Fruit fly (Drosophila melanogaster) whole organism, embryonic: ENCODE results near the gene CG32668.

ENCODE experiments used
- Abd-B ChIP-seq: fragments of 200-800 bp; sonication (Bioruptor generic); optimal IDR thresholded peaks from 2 replicates; lab custom pipeline; 2018; ENCODE audit warnings: missing biosample characterization, mild to moderate bottlenecking, missing genetic modification characterization, moderate library complexity
- Asciz ChIP-seq: fragments of 200-800 bp; sonication (Bioruptor generic); optimal IDR thresholded peaks from 2 replicates; lab custom pipeline; 2017; ENCODE audit warnings: missing biosample characterization, mild to moderate bottlenecking, missing genetic modification characterization, missing genetic modification reagents
- Atf-2 ChIP-seq: fragments of 200-800 bp; sonication (Bioruptor generic); optimal IDR thresholded peaks from 2 replicates; lab custom pipeline; 2016; ENCODE audit warnings: missing biosample characterization, missing genetic modification characterization
- CG10274 ChIP-seq: fragments of 200-800 bp; sonication (Bioruptor generic); optimal IDR thresholded peaks from 3 replicates; lab custom pipeline; 2017; ENCODE audit warnings: missing biosample characterization, mild to moderate bottlenecking, missing genetic modification characterization
- CG10366 ChIP-seq: fragments of 200-800 bp; sonication (Bioruptor generic); IDR thresholded peaks from 2 replicates; pipeline ENCODE4 v1.3.6; 2022; ENCODE audit warnings: missing biosample characterization, missing genetic modification characterization
- CG10543 ChIP-seq: fragments of 200-800 bp; sonication (Bioruptor generic); optimal IDR thresholded peaks from 3 replicates; lab custom pipeline; 2017; ENCODE audit warnings: missing biosample characterization, mild to moderate bottlenecking, missing genetic modification characterization, moderate library complexity
- CG11560 ChIP-seq: fragments of 200-800 bp; sonication (Bioruptor generic); IDR thresholded peaks from 3 replicates; pipeline ENCODE4 v1.3.6; 2022; ENCODE audit warnings: missing biosample characterization, missing genetic modification characterization
- CG12299 ChIP-seq: fragments of 200-800 bp; sonication (Bioruptor generic); optimal IDR thresholded peaks from 2 replicates; lab custom pipeline; 2018; ENCODE audit warnings: missing biosample characterization, mild to moderate bottlenecking, missing genetic modification characterization
- CG13775 ChIP-seq: fragments of 200-800 bp; sonication (Bioruptor generic); optimal IDR thresholded peaks from 3 replicates; lab custom pipeline; 2017; ENCODE audit warnings: missing biosample characterization, mild to moderate bottlenecking, missing genetic modification characterization
- CG14710 ChIP-seq: fragments of 200-800 bp; sonication (Bioruptor generic); optimal IDR thresholded peaks from 3 replicates; lab custom pipeline; 2019; ENCODE audit warnings: missing biosample characterization, mild to moderate bottlenecking, missing genetic modification characterization, moderate library complexity
- CG16815 ChIP-seq: fragments of 200-800 bp; sonication (Bioruptor generic); optimal IDR thresholded peaks from 3 replicates; lab custom pipeline; 2017; ENCODE audit warnings: missing biosample characterization, mild to moderate bottlenecking, missing genetic modification characterization
- CG17802 ChIP-seq: fragments of 200-800 bp; sonication (Bioruptor generic); optimal IDR thresholded peaks from 2 replicates; lab custom pipeline; 2018; ENCODE audit warnings: missing biosample characterization, mild to moderate bottlenecking, missing genetic modification characterization, moderate library complexity
- CG18764 ChIP-seq: fragments of 200-800 bp; sonication (Bioruptor generic); optimal IDR thresholded peaks from 3 replicates; lab custom pipeline; 2016; ENCODE audit warnings: missing biosample characterization, missing genetic modification characterization
- CG30431 ChIP-seq: fragments of 200-800 bp; sonication (Bioruptor generic); optimal IDR thresholded peaks from 2 replicates; lab custom pipeline; 2017; ENCODE audit warnings: missing biosample characterization, missing genetic modification characterization
- CG3407 ChIP-seq: fragments of 200-800 bp; sonication (Bioruptor generic); optimal IDR thresholded peaks from 2 replicates; lab custom pipeline; 2018; ENCODE audit warnings: missing biosample characterization, mild to moderate bottlenecking, missing genetic modification characterization
- CG3847 ChIP-seq: fragments of 200-800 bp; sonication (Bioruptor generic); IDR thresholded peaks from 2 replicates; pipeline ENCODE4 v1.3.6; 2022; ENCODE audit warnings: missing biosample characterization, missing genetic modification characterization
- CG4617 ChIP-seq: fragments of 200-800 bp; sonication (Bioruptor generic); optimal IDR thresholded peaks from 3 replicates; lab custom pipeline; 2016; ENCODE audit warnings: missing biosample characterization, missing genetic modification characterization, borderline replicate concordance
- CG5953 ChIP-seq: fragments of 200-800 bp; sonication (Bioruptor generic); IDR thresholded peaks from 2 replicates; pipeline ENCODE4 v1.3.6; 2022; ENCODE audit warnings: missing biosample characterization, missing genetic modification characterization
- CG6175 ChIP-seq: fragments of 200-800 bp; sonication (Bioruptor generic); IDR thresholded peaks from 3 replicates; pipeline ENCODE4 v1.3.6; 2022; ENCODE audit warnings: missing biosample characterization, missing genetic modification characterization
- CG7786 ChIP-seq: fragments of 200-800 bp; sonication (Bioruptor generic); optimal IDR thresholded peaks from 2 replicates; lab custom pipeline; 2016; ENCODE audit warnings: missing biosample characterization, missing genetic modification characterization
- CG9932 ChIP-seq: fragments of 200-800 bp; sonication (Bioruptor generic); IDR thresholded peaks from 2 replicates; pipeline ENCODE4 v1.3.6; 2022; ENCODE audit warnings: missing biosample characterization, missing genetic modification characterization
- CHES-1-like ChIP-seq: fragments of 200-800 bp; sonication (Bioruptor generic); optimal IDR thresholded peaks from 2 replicates; lab custom pipeline; 2016; ENCODE audit warnings: missing biosample characterization, missing genetic modification characterization
- Dip3 ChIP-seq: fragments of 200-800 bp; sonication (Bioruptor generic); optimal IDR thresholded peaks from 3 replicates; lab custom pipeline; 2016; ENCODE audit warnings: missing biosample characterization, missing genetic modification characterization
- H2.0 ChIP-seq: fragments of 200-800 bp; sonication (Bioruptor generic); IDR thresholded peaks from 2 replicates; pipeline ENCODE4 v1.3.6; 2022; ENCODE audit warnings: missing biosample characterization, missing genetic modification characterization
- Nf-YC ChIP-seq: fragments of 200-800 bp; optimal IDR thresholded peaks from 3 replicates; lab custom pipeline; 2019; ENCODE audit warnings: missing biosample characterization, mild to moderate bottlenecking, missing genetic modification characterization, moderate library complexity
- Sry-β ChIP-seq: fragments of 200-800 bp; sonication (Bioruptor generic); optimal IDR thresholded peaks from 2 replicates; lab custom pipeline; 2018; ENCODE audit warnings: missing biosample characterization, mild to moderate bottlenecking, missing genetic modification characterization, moderate library complexity
- ab ChIP-seq: fragments of 200-800 bp; sonication (Bioruptor generic); optimal IDR thresholded peaks from 2 replicates; lab custom pipeline; 2016; ENCODE audit warnings: missing biosample characterization, missing genetic modification characterization
- ato ChIP-seq: fragments of 200-800 bp; sonication (Bioruptor generic); IDR thresholded peaks from 2 replicates; pipeline ENCODE4 v1.3.6; 2022; ENCODE audit warnings: missing biosample characterization, missing genetic modification characterization; ENCODE audit not compliant: partially characterized antibody
- cato ChIP-seq: fragments of 200-800 bp; sonication (Bioruptor generic); optimal IDR thresholded peaks from 2 replicates; lab custom pipeline; 2016; ENCODE audit warnings: missing biosample characterization, missing genetic modification characterization, borderline replicate concordance
- cg ChIP-seq: fragments of 200-800 bp; sonication (Bioruptor generic); optimal IDR thresholded peaks from 3 replicates; lab custom pipeline; 2019; ENCODE audit warnings: missing biosample characterization, mild to moderate bottlenecking, missing genetic modification characterization, moderate library complexity
- chm ChIP-seq: fragments of 200-800 bp; sonication (Bioruptor generic); IDR thresholded peaks from 2 replicates; pipeline ENCODE4 v1.3.6; 2022; ENCODE audit warnings: missing biosample characterization, missing genetic modification characterization
- dysf ChIP-seq: fragments of 200-800 bp; sonication (Bioruptor generic); IDR thresholded peaks from 3 replicates; pipeline ENCODE4 v1.3.6; 2022; ENCODE audit warnings: missing biosample characterization, missing genetic modification characterization
- eyg ChIP-seq: fragments of 200-800 bp; sonication (Bioruptor generic); optimal IDR thresholded peaks from 3 replicates; lab custom pipeline; 2016; ENCODE audit warnings: missing biosample characterization, missing genetic modification characterization
- fd64A ChIP-seq: fragments of 200-800 bp; sonication (Bioruptor generic); optimal IDR thresholded peaks from 3 replicates; lab custom pipeline; 2018; ENCODE audit warnings: missing biosample characterization, mild to moderate bottlenecking, missing genetic modification characterization
- insv ChIP-seq, 2 experiments: fragments of 200-800 bp; sonication (Bioruptor generic); optimal IDR thresholded peaks; 3 replicates each; lab custom pipeline; 2016 to 2018; ENCODE audit warnings: missing biosample characterization in 2 of 2, missing genetic modification characterization in 2 of 2
- kah ChIP-seq: fragments of 200-800 bp; sonication (Bioruptor generic); optimal IDR thresholded peaks from 2 replicates; lab custom pipeline; 2018; ENCODE audit warnings: missing biosample characterization, mild to moderate bottlenecking, missing genetic modification characterization
- kay ChIP-seq: fragments of 200-800 bp; sonication (Bioruptor generic); optimal IDR thresholded peaks from 2 replicates; lab custom pipeline; 2016; ENCODE audit warnings: missing biosample characterization, missing genetic modification characterization
- lilli ChIP-seq: fragments of 200-800 bp; sonication (Bioruptor generic); optimal IDR thresholded peaks from 3 replicates; lab custom pipeline; 2016; ENCODE audit warnings: missing biosample characterization, missing genetic modification characterization
- nom ChIP-seq: fragments of 200-800 bp; sonication (Bioruptor generic); optimal IDR thresholded peaks from 2 replicates; lab custom pipeline; 2017; ENCODE audit warnings: missing biosample characterization, missing genetic modification characterization, mild to moderate bottlenecking, moderate library complexity, missing genetic modification reagents
- onecut ChIP-seq: fragments of 200-800 bp; sonication (Bioruptor generic); IDR thresholded peaks from 2 replicates; pipeline ENCODE4 v1.3.6; 2022; ENCODE audit warnings: missing biosample characterization, missing genetic modification characterization
- slbo ChIP-seq: fragments of 200-800 bp; sonication (Bioruptor generic); IDR thresholded peaks from 2 replicates; pipeline ENCODE4 v1.3.6; 2022; ENCODE audit warnings: missing biosample characterization, missing genetic modification characterization
- sob ChIP-seq: fragments of 200-800 bp; sonication (Bioruptor generic); IDR thresholded peaks from 2 replicates; pipeline ENCODE4 v1.3.6; 2022; ENCODE audit warnings: missing biosample characterization, missing genetic modification characterization
- tio ChIP-seq: fragments of 200-800 bp; sonication (Bioruptor generic); optimal IDR thresholded peaks from 2 replicates; lab custom pipeline; 2017; ENCODE audit warnings: missing biosample characterization, missing genetic modification characterization, inconsistent platforms
- tll ChIP-seq, 2 experiments: fragments of 200-800 bp in 1 of 2; fragments of >200 bp in 1 of 2; sonication (Bioruptor generic) in 1 of 2; optimal IDR thresholded peaks; 2 replicates each; lab custom pipeline; 2017 to 2019; ENCODE audit warnings: missing biosample characterization in 2 of 2, missing genetic modification characterization in 2 of 2, mild to moderate bottlenecking in 1 of 2, moderate library complexity in 1 of 2
- unpg ChIP-seq: fragments of 200-800 bp; sonication (Bioruptor generic); optimal IDR thresholded peaks from 3 replicates; lab custom pipeline; 2018; ENCODE audit warnings: missing biosample characterization, mild to moderate bottlenecking, missing genetic modification characterization, moderate library complexity
- z ChIP-seq: fragments of 200-800 bp; sonication (Bioruptor generic); IDR thresholded peaks from 3 replicates; pipeline ENCODE4 v1.3.6; 2022; ENCODE audit warnings: missing biosample characterization, missing genetic modification characterization
- zen2 ChIP-seq: fragments of 200-800 bp; sonication (Bioruptor generic); IDR thresholded peaks from 3 replicates; pipeline ENCODE4 v1.3.6; 2022; ENCODE audit warnings: missing biosample characterization, missing genetic modification characterization; ENCODE audit not compliant: partially characterized antibody

Gene CG32668

dm6 chrX:11137566-11138186, 21.9 kb downstream of the CG32668 start, which contains the start of gene CDK2AP1 (continued):
- TF ChIP-seq unpg (GFP tag; lab: Kevin White, UChicago) (peak; percentile 24), eyg (GFP tag; lab: Kevin White, UChicago) (no peak), CG10543 (no peak), zen2 (GFP tag; lab: Robert Waterston, UW) (peak; percentile 61), Dip3 (GFP tag; lab: Kevin White, UChicago) (no peak), ato (peak; percentile 80), CHES-1-like (peak; percentile 13), Sry-β (no peak), dysf (GFP tag; lab: Robert Waterston, UW) (peak; percentile 17; the same call in 1 of the 3 replicates), CG7786 (peak; percentile 25), Abd-B (GFP tag; lab: Kevin White, UChicago) (peak; percentile 35), CG5953 (GFP tag; lab: Robert Waterston, UW) (no peak), ab (GFP tag; lab: Kevin White, UChicago) (no peak), CG17802 (tag; lab: Kevin White, UChicago) (peak; percentile 86), cato (GFP tag; lab: Kevin White, UChicago) (no peak), CG3407 (GFP tag; lab: Kevin White, UChicago) (no peak)

DNA sequence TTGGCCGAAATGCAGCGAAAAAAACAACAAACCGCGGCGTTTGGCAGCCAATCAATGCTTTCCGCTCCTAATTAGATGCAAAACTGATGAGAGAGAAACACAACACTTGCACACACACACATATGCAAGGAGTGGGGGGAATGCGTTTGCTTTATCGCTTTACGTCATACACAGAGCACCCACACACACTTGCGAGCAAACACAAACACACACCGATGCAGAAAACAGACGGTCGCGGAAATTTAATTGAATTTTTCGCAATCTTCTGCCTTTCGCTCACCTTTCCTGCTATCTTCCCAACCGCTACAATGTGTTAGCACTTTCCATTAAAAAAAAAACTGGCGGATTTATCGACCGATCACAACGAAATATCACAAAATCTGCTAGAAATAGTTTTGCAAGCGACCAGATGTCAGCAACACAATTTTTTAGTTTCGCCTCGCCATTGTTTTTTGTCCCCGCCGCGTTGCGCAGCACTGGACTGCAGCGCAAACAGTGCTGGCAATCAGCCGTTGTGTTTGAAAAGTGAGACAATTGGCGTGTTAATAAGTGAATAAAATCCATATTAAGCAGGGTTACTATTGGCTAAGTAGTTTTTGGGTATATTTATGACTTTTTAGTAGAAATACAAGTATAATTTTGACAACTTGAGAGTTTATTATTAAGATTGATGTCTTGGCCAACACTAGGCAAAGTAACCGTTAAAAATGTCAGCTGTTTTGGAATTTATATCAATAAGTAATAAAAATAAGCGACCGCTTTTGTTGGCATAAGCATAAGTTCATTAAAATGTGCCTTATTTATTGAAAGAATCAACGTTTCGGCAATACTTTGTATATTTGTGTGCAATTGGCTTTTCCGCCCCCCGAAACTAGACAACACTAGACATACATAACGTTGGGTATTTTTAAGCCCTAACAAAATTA, 22.7 kb downstream of the CG32668 start, which contains the start of gene Klp10A:
Gene Klp10A, minus strand, starts transcription at position 532 of the 926 bp plus-strand sequence.
- TF ChIP-seq CG30431 (GFP tag; lab: Kevin White, UChicago), result no peak
- TF ChIP-seq CG14710, result no peak
- TF ChIP-seq Atf-2 (GFP tag; lab: Kevin White, UChicago), result no peak
- TF ChIP-seq insv (GFP tag; optimal IDR thresholded peaks at IDR 0.05; lab: Kevin White, UChicago), result no peak
- TF ChIP-seq CG9932 (GFP tag; lab: Robert Waterston, UW), result peak; percentile 54
- TF ChIP-seq CG13775 (GFP tag; lab: Kevin White, UChicago), result no peak
- no peak for TF ChIP-seq CG18764 (GFP tag; lab: Kevin White, UChicago)
- 0 out of 2 replicates have a peak, but pooled peaks have one; percentile 12 for TF ChIP-seq CG3847 (GFP tag; lab: Robert Waterston, UW)
- no peak for TF ChIP-seq Nf-YC
- no peak for TF ChIP-seq CG12299 (tag; lab: Kevin White, UChicago)
- no peak for TF ChIP-seq chm (GFP tag; lab: Robert Waterston, UW)
- TF ChIP-seq tio (GFP tag; lab: Kevin White, UChicago), result no peak
- peak; percentile 91 for TF ChIP-seq cg (GFP tag; lab: Kevin White, UChicago)
- no peak for TF ChIP-seq CG16815 (GFP tag; lab: Kevin White, UChicago)
- no peak for TF ChIP-seq CG10274
- no peak for TF ChIP-seq H2.0 (GFP tag; lab: Robert Waterston, UW)
- no peak for TF ChIP-seq CG10366 (GFP tag; lab: Robert Waterston, UW)
- TF ChIP-seq CG6175, result no peak
- TF ChIP-seq fd64A, result no peak
- no peak for TF ChIP-seq Asciz (GFP tag; lab: Kevin White, UChicago)
- no peak for TF ChIP-seq tll (GFP tag; optimal IDR thresholded peaks at IDR 0.05; lab: Kevin White, UChicago)
- TF ChIP-seq slbo (GFP tag; lab: Robert Waterston, UW), result peak; percentile 58
- TF ChIP-seq lilli, result peak; percentile 28
- peak; percentile 7 for TF ChIP-seq nom (GFP tag; lab: Kevin White, UChicago)
- peak; percentile 43; the same call in 1 of the 2 replicates for TF ChIP-seq sob (GFP tag; lab: Robert Waterston, UW)
- TF ChIP-seq CG4617 (GFP tag; lab: Kevin White, UChicago), result peak; percentile 50
- TF ChIP-seq kah (GFP tag; lab: Kevin White, UChicago), result no peak
- TF ChIP-seq z (GFP tag; lab: Robert Waterston, UW), result no peak
- TF ChIP-seq CG11560 (tag; lab: Robert Waterston, UW), result no peak
- TF ChIP-seq kay (GFP tag; lab: Kevin White, UChicago), result no peak
- no peak for TF ChIP-seq onecut (GFP tag; lab: Robert Waterston, UW)
